Worm (Caenorhabditis elegans) whole organism, L1 larva: Measurements from ENCODE around the gene srw-29.

ENCODE experiments used
- snpc-4 ChIP-seq: fragments of 150-350 bp; optimal IDR thresholded peaks from 2 replicates; lab custom pipeline; 2014; ENCODE audit warnings: missing biosample characterization, missing genetic modification characterization
- sox-4 ChIP-seq: sonication (generic microtip); optimal IDR thresholded peaks from 2 replicates; lab custom pipeline; 2016; ENCODE audit warnings: missing genetic modification characterization, missing compliant biosample characterization
- zag-1 ChIP-seq: fragments of 150-350 bp; optimal IDR thresholded peaks from 2 replicates; lab custom pipeline; 2014; ENCODE audit warnings: missing biosample characterization, missing genetic modification characterization

DNA sequence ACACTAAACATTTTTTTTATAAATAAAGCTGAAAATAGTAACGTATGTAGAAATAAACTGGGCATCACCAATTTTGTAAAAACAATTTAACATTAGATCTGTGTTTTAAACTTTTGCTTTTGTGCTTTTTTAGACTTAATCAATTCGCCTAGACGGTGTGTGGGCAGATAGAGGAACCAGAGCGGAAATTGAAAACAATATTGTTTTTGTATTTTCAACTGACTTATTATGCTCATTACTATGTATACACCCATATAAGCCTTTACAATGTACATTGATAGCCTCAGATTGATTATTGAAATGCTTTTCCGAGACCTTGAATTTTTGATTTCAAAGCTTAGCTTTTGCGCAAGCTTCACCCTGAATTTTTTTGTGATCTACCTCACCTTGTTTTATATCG lies 5.6 kb upstream of the srw-29 start, which contains the start of gene str-73:
- TF ChIP-seq sox-4 = no peak
- TF ChIP-seq snpc-4 (tag; lab: Kevin White, UChicago) = no peak
- no peak for TF ChIP-seq zag-1 (tag; lab: Kevin White, UChicago)
